Fruit fly (Drosophila melanogaster): Measurements from ENCODE around the gene MED17.

- no peak for TF ChIP-seq psq (optimal IDR thresholded peaks at IDR 0.05)
- TF ChIP-seq usp (GFP tag; optimal IDR thresholded peaks at IDR 0.05), result no peak
- TF ChIP-seq EcR (GFP tag; optimal IDR thresholded peaks at IDR 0.05), result no peak
Observed at dm6 chr3R:18157459-18157858, 31.4 kb upstream of the MED17 start.
